Worm (Caenorhabditis elegans) whole organism, late embryonic: Measurements from ENCODE around the gene exos-4.1.

Source experiments
- C08G9.2 ChIP-seq: sonication (generic microtip); optimal IDR thresholded peaks from 2 replicates; lab custom pipeline; 2016; ENCODE audit warnings: mild to moderate bottlenecking, missing genetic modification characterization, moderate library complexity, missing compliant biosample characterization
- ceh-31 ChIP-seq: sonication (generic microtip); optimal IDR thresholded peaks from 2 replicates; lab custom pipeline; 2016; ENCODE audit warnings: missing genetic modification characterization, missing compliant biosample characterization
- ceh-48 ChIP-seq: sonication (generic microtip); optimal IDR thresholded peaks from 2 replicates; lab custom pipeline; 2016; ENCODE audit warnings: missing genetic modification characterization, inconsistent platforms, missing compliant biosample characterization
- ceh-9 ChIP-seq: sonication (generic microtip); optimal IDR thresholded peaks from 2 replicates; lab custom pipeline; 2016; ENCODE audit warnings: mild to moderate bottlenecking, missing genetic modification characterization, inconsistent platforms, missing compliant biosample characterization
- dmd-4 ChIP-seq: sonication (generic microtip); optimal IDR thresholded peaks from 2 replicates; lab custom pipeline; 2016; ENCODE audit warnings: borderline replicate concordance, missing genetic modification characterization, missing compliant biosample characterization
- dve-1 ChIP-seq: sonication (generic microtip); optimal IDR thresholded peaks from 2 replicates; lab custom pipeline; 2017; ENCODE audit warnings: antibody characterized with exemption, mild to moderate bottlenecking, missing genetic modification characterization, missing compliant biosample characterization
- npax-4 ChIP-seq: sonication (generic microtip); optimal IDR thresholded peaks from 2 replicates; lab custom pipeline; 2016; ENCODE audit warnings: missing genetic modification characterization, missing compliant biosample characterization
- pqm-1 ChIP-seq: sonication (generic microtip); optimal IDR thresholded peaks from 2 replicates; lab custom pipeline; 2016; ENCODE audit warnings: missing genetic modification characterization, missing compliant biosample characterization
- unc-55 ChIP-seq: sonication (generic microtip); optimal IDR thresholded peaks from 2 replicates; lab custom pipeline; 2017; ENCODE audit warnings: missing biosample characterization, missing genetic modification reagents, missing genetic modification characterization
- unc-86 ChIP-seq: sonication (generic microtip); optimal IDR thresholded peaks from 2 replicates; lab custom pipeline; 2016; ENCODE audit warnings: missing genetic modification characterization, missing compliant biosample characterization

ce11 chrIV:13090967-13091366 lies 7.8 kb upstream of the exos-4.1 start, which contains the start of gene col-132:
- no peak for TF ChIP-seq pqm-1 (tag; lab: Kevin White, UChicago)
- TF ChIP-seq C08G9.2 (tag; lab: Kevin White, UChicago) = no peak
- TF ChIP-seq unc-55 (GFP tag; lab: Kevin White, UChicago) = no peak
- no peak for TF ChIP-seq npax-4 (tag; lab: Kevin White, UChicago)
- TF ChIP-seq dmd-4 (tag; lab: Kevin White, UChicago) = no peak
- TF ChIP-seq ceh-48 (tag; lab: Kevin White, UChicago) = no peak
- no peak for TF ChIP-seq dve-1 (tag; lab: Kevin White, UChicago)
- TF ChIP-seq ceh-9 (tag; lab: Kevin White, UChicago) = no peak
- no peak for TF ChIP-seq unc-86 (tag; lab: Kevin White, UChicago)
- no peak for TF ChIP-seq ceh-31
